Worm (Caenorhabditis elegans): ENCODE results near the gene ccpp-6.

DNA sequence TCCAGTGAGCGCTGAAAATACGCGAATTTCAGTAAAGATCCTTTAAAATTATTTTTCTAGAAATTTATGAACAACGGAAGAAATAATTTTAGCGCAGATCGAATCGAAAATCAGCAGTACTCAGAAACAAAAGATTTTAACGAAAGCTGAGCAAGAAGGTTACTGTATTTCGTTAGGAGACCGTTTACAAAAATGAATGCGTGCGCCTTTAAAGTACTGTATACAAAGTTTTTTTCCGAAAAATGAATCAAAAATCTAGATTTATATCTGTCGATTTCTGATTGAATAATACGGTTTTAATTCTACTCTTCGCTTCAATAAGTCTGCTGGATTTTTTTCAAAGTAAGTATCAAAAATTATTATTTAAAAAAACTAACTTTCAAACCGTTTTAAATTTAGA, 26.9 kb upstream of the ccpp-6 start, which contains the start of the genes EEED8.14 and EEED8.3:
- TF ChIP-seq nfya-1 (tag; optimal IDR thresholded peaks at IDR 0.05) (no peak), fkh-10 (GFP tag; optimal IDR thresholded peaks at IDR 0.05) (no peak), hlh-8 (tag; optimal IDR thresholded peaks at IDR 0.05) (no peak), pqm-1 (tag; optimal IDR thresholded peaks at IDR 0.05) (no peak), dmd-4 (tag; optimal IDR thresholded peaks at IDR 0.05; ENCODE audit: borderline replicate concordance) (no peak)

Data from whole organism, late embryonic.